Worm (Caenorhabditis elegans) whole organism, young adult: ENCODE data around the gene ZK546.4.
A peak's percentile ranks its signal among the peaks of the same experiment; 100 is the strongest.

ENCODE experiments used
- F33H1.4 ChIP-seq: fragments of 200-800 bp; sonication (Bioruptor generic); IDR thresholded peaks from 2 replicates; pipeline ENCODE4 v1.3.6; 2022; ENCODE audit warnings: missing genetic modification reagents, missing genetic modification characterization, missing compliant biosample characterization
- F37B4.10 ChIP-seq: fragments of 200-800 bp; sonication (Bioruptor generic); IDR thresholded peaks from 2 replicates; pipeline ENCODE4 v1.3.6; 2022; ENCODE audit warnings: missing genetic modification characterization, missing compliant biosample characterization
- F39B2.1 ChIP-seq: fragments of 200-800 bp; sonication (Bioruptor generic); IDR thresholded peaks from 2 replicates; pipeline ENCODE4 v1.3.6; 2022; ENCODE audit warnings: missing genetic modification reagents, missing genetic modification characterization, missing compliant biosample characterization
- F55B11.4 ChIP-seq: sonication (generic microtip); optimal IDR thresholded peaks from 2 replicates; lab custom pipeline; 2016; ENCODE audit warnings: missing compliant biosample characterization, missing genetic modification characterization, borderline replicate concordance; ENCODE audit not compliant: insufficient read depth
- F57A8.1 ChIP-seq: fragments of 200-800 bp; sonication (Bioruptor generic); optimal IDR thresholded peaks from 2 replicates; lab custom pipeline; 2018; ENCODE audit warnings: mild to moderate bottlenecking, missing genetic modification characterization, moderate library complexity, missing compliant biosample characterization
- F57C9.4 ChIP-seq: sonication (generic microtip); optimal IDR thresholded peaks from 2 replicates; lab custom pipeline; 2017; ENCODE audit warnings: mild to moderate bottlenecking, missing genetic modification characterization, missing compliant biosample characterization
- ama-1 ChIP-seq, 3 experiments: fragments of 150-350 bp in 1 of 3; sonication (generic microtip) in 2 of 3; optimal IDR thresholded peaks; 2 replicates each; lab custom pipeline; 2014 to 2018; ENCODE audit warnings: missing biosample characterization in 2 of 3, missing genetic modification characterization in 2 of 3, missing genetic modification reagents in 2 of 3
- athp-1 ChIP-seq: sonication (generic microtip); optimal IDR thresholded peaks from 2 replicates; lab custom pipeline; 2017; ENCODE audit warnings: mild to moderate bottlenecking, missing genetic modification characterization, missing compliant biosample characterization
- attf-5 ChIP-seq: fragments of 200-800 bp; sonication (Bioruptor generic); optimal IDR thresholded peaks from 2 replicates; lab custom pipeline; 2018; ENCODE audit warnings: mild to moderate bottlenecking, missing genetic modification characterization, missing compliant biosample characterization
- ceh-100 ChIP-seq: fragments of 200-800 bp; sonication (Bioruptor generic); IDR thresholded peaks from 2 replicates; pipeline ENCODE4 v1.3.6; 2022; ENCODE audit warnings: missing genetic modification reagents, missing genetic modification characterization, missing compliant biosample characterization
- ceh-40 ChIP-seq: fragments of 200-800 bp; sonication (Bioruptor generic); IDR thresholded peaks from 2 replicates; pipeline ENCODE4 v1.3.6; 2022; ENCODE audit warnings: missing genetic modification characterization, missing compliant biosample characterization
- ceh-91 ChIP-seq: fragments of 200-800 bp; sonication (Bioruptor generic); IDR thresholded peaks from 2 replicates; pipeline ENCODE4 v1.3.6; 2022; ENCODE audit warnings: missing genetic modification reagents, missing genetic modification characterization, missing compliant biosample characterization
- egl-44 ChIP-seq: fragments of 200-800 bp; sonication (Bioruptor generic); IDR thresholded peaks from 2 replicates; pipeline ENCODE4 v1.3.6; 2022; ENCODE audit warnings: missing genetic modification reagents, missing genetic modification characterization, missing compliant biosample characterization
- hlh-12 ChIP-seq: sonication (generic microtip); optimal IDR thresholded peaks from 2 replicates; lab custom pipeline; 2016; ENCODE audit warnings: missing genetic modification characterization, missing compliant biosample characterization
- hsf-1 ChIP-seq: fragments of 200-800 bp; sonication (Bioruptor generic); IDR thresholded peaks from 2 replicates; pipeline ENCODE4 v1.3.6; 2022; ENCODE audit warnings: missing genetic modification reagents, missing genetic modification characterization, missing compliant biosample characterization
- let-526 ChIP-seq: fragments of 200-800 bp; sonication (Bioruptor generic); IDR thresholded peaks from 2 replicates; pipeline ENCODE4 v1.3.6; 2022; ENCODE audit warnings: missing genetic modification reagents, missing genetic modification characterization, missing compliant biosample characterization
- lin-26 ChIP-seq: fragments of 200-800 bp; sonication (Bioruptor generic); IDR thresholded peaks from 2 replicates; pipeline ENCODE4 v1.3.6; 2022; ENCODE audit warnings: missing genetic modification reagents, missing genetic modification characterization, missing compliant biosample characterization
- lsl-1 ChIP-seq: fragments of 200-800 bp; sonication (Bioruptor generic); optimal IDR thresholded peaks from 2 replicates; lab custom pipeline; 2018; ENCODE audit warnings: mild to moderate bottlenecking, missing genetic modification characterization, moderate library complexity, missing compliant biosample characterization
- madf-6 ChIP-seq: fragments of 200-800 bp; sonication (Bioruptor generic); IDR thresholded peaks from 2 replicates; pipeline ENCODE4 v1.3.6; 2022; ENCODE audit warnings: missing genetic modification reagents, missing genetic modification characterization, missing compliant biosample characterization
- mel-28 ChIP-seq: sonication (generic microtip); optimal IDR thresholded peaks from 2 replicates; lab custom pipeline; 2016; ENCODE audit warnings: borderline replicate concordance, mild to moderate bottlenecking, missing genetic modification characterization, missing compliant biosample characterization
- nfya-1 ChIP-seq: sonication (generic microtip); optimal IDR thresholded peaks from 2 replicates; lab custom pipeline; 2017; ENCODE audit warnings: antibody characterized with exemption, missing compliant biosample characterization, missing genetic modification characterization, borderline replicate concordance; ENCODE audit not compliant: insufficient read depth
- nhr-179 ChIP-seq: sonication (generic microtip); optimal IDR thresholded peaks from 2 replicates; lab custom pipeline; 2016; ENCODE audit warnings: mild to moderate bottlenecking, missing genetic modification characterization, missing compliant biosample characterization
- nhr-80 ChIP-seq: sonication (generic microtip); optimal IDR thresholded peaks from 2 replicates; lab custom pipeline; 2016; ENCODE audit warnings: missing genetic modification characterization, missing compliant biosample characterization
- pha-4 ChIP-seq: fragments of 150-350 bp; sonication (generic microtip); optimal IDR thresholded peaks from 2 replicates; lab custom pipeline; 2014; ENCODE audit warnings: missing biosample characterization, missing genetic modification reagents, missing genetic modification characterization
- repo-1 ChIP-seq: sonication (generic microtip); optimal IDR thresholded peaks from 2 replicates; lab custom pipeline; 2017; ENCODE audit warnings: mild to moderate bottlenecking, missing genetic modification characterization, missing compliant biosample characterization
- rpc-1 ChIP-seq, 2 experiments: fragments of 150-350 bp in 1 of 2; sonication (generic microtip) in 1 of 2; optimal IDR thresholded peaks; 2 replicates each; lab custom pipeline; 2014 to 2018; ENCODE audit warnings: missing biosample characterization in 1 of 2, missing genetic modification characterization in 1 of 2, missing genetic modification reagents in 1 of 2, missing genotype in 1 of 2
- snpc-1.1 ChIP-seq: sonication (generic microtip); optimal IDR thresholded peaks from 2 replicates; lab custom pipeline; 2017; ENCODE audit warnings: missing genetic modification characterization, mild to moderate bottlenecking, missing compliant biosample characterization, antibody characterized with exemption, moderate library complexity, missing genotype, missing genetic modification reagents; ENCODE audit not compliant: insufficient read depth
- snpc-4 ChIP-seq, 5 experiments: fragments of 150-350 bp in 1 of 5; sonication (generic microtip) in 4 of 5; optimal IDR thresholded peaks; 2 replicates each; lab custom pipeline; 2014 to 2018; ENCODE audit warnings: missing genetic modification characterization in 5 of 5, missing biosample characterization in 3 of 5, antibody characterized with exemption in 2 of 5, mild to moderate bottlenecking in 2 of 5, missing compliant biosample characterization in 2 of 5, missing genotype in 2 of 5, moderate library complexity in 2 of 5, missing genetic modification reagents in 1 of 5
- somi-1 ChIP-seq: fragments of 200-800 bp; sonication (Bioruptor generic); optimal IDR thresholded peaks from 2 replicates; lab custom pipeline; 2018; ENCODE audit warnings: mild to moderate bottlenecking, missing genetic modification characterization, missing compliant biosample characterization
- tbp1 ChIP-seq: fragments of 200-800 bp; sonication (Bioruptor generic); optimal IDR thresholded peaks from 2 replicates; lab custom pipeline; 2018; ENCODE audit warnings: mild to moderate bottlenecking, missing genetic modification characterization, missing compliant biosample characterization
- tbx-9 ChIP-seq: sonication (generic microtip); optimal IDR thresholded peaks from 2 replicates; lab custom pipeline; 2016; ENCODE audit warnings: borderline replicate concordance, missing genetic modification characterization, inconsistent platforms, missing compliant biosample characterization
- unc-62 ChIP-seq: fragments of 150-350 bp; optimal IDR thresholded peaks from 2 replicates; lab custom pipeline; 2014; ENCODE audit warnings: missing biosample characterization, missing genetic modification reagents, missing genetic modification characterization
- zfh-2 ChIP-seq: fragments of 200-800 bp; sonication (Bioruptor generic); conservative IDR thresholded peaks from 2 replicates; pipeline ENCODE4 v1.3.6; 2022; ENCODE audit warnings: missing genetic modification reagents, missing genetic modification characterization, missing compliant biosample characterization
- ztf-18 ChIP-seq: sonication (generic microtip); optimal IDR thresholded peaks from 2 replicates; lab custom pipeline; 2016; ENCODE audit warnings: missing genotype, mild to moderate bottlenecking, missing genetic modification characterization, missing compliant biosample characterization
- ztf-25 ChIP-seq: fragments of 200-800 bp; sonication (Bioruptor generic); IDR thresholded peaks from 2 replicates; pipeline ENCODE4 v1.3.6; 2022; ENCODE audit warnings: missing genetic modification reagents, missing genetic modification characterization, missing compliant biosample characterization
- ztf-26 ChIP-seq: sonication (generic microtip); optimal IDR thresholded peaks from 2 replicates; lab custom pipeline; 2017; ENCODE audit warnings: missing genetic modification characterization, missing compliant biosample characterization
- ztf-28 ChIP-seq: fragments of 200-800 bp; sonication (Bioruptor generic); IDR thresholded peaks from 2 replicates; pipeline ENCODE4 v1.3.6; 2022; ENCODE audit warnings: missing genetic modification reagents, missing genetic modification characterization, missing compliant biosample characterization

Gene ZK546.4

ce11 chrII:4904277-4904676 lies 33.6 kb upstream of the ZK546.4 start (continued):
- peak; percentile 39; the same call in 1 of the 2 replicates for TF ChIP-seq ceh-91 (GFP tag; lab: Robert Waterston, UW)
- TF ChIP-seq F37B4.10 (GFP tag; lab: Robert Waterston, UW): no peak
- no peak for TF ChIP-seq athp-1 (tag; lab: Kevin White, UChicago)
- TF ChIP-seq ceh-100 (GFP tag; lab: Robert Waterston, UW): no peak
- peak; percentile 47 for TF ChIP-seq snpc-4 (GFP tag; optimal IDR thresholded peaks at IDR 0.05; lab: Kevin White, UChicago)
- TF ChIP-seq snpc-4 (tag; optimal IDR thresholded peaks at IDR 0.05; lab: Kevin White, UChicago): peak; percentile 59 to 84 (median 65)

- TF ChIP-seq ztf-25: no peak
- peak; percentile 7 for TF ChIP-seq pha-4
- no peak for TF ChIP-seq tbx-9 (tag; lab: Kevin White, UChicago)
- TF ChIP-seq lsl-1: no peak
- no peak for TF ChIP-seq repo-1
- TF ChIP-seq ceh-40 (GFP tag; lab: Robert Waterston, UW): no peak
- TF ChIP-seq unc-62 (GFP tag; lab: Kevin White, UChicago): peak; percentile 67
- no peak for TF ChIP-seq F55B11.4
- no peak for TF ChIP-seq mel-28 (tag; lab: Kevin White, UChicago)
- TF ChIP-seq ceh-100 (GFP tag; lab: Robert Waterston, UW): no peak
- TF ChIP-seq, all 124 proteins: peak for 2
Measured at ce11 chrII:4904778-4905177, 33.1 kb upstream of the ZK546.4 start, which contains the start of gene btbd-10. Gene btbd-10 (plus strand): TSS chrII:4905008.

- TF ChIP-seq nhr-179 (tag; lab: Kevin White, UChicago) (no peak), lsl-1 (peak; percentile 70), F33H1.4 (peak; percentile 50; the same call in 1 of the 2 replicates), egl-44 (no peak), nfya-1 (no peak), rpc-1 (optimal IDR thresholded peaks at IDR 0.05; lab: Kevin White, UChicago) (no peak), rpc-1 (tag; optimal IDR thresholded peaks at IDR 0.05; lab: Kevin White, UChicago) (no peak), F57A8.1 (GFP tag; lab: Kevin White, UChicago) (no peak), nhr-80 (tag; lab: Kevin White, UChicago) (no peak), tbp1 (GFP tag; lab: Kevin White, UChicago) (no peak), attf-5 (GFP tag; lab: Kevin White, UChicago) (no peak), zfh-2 (GFP tag; lab: Robert Waterston, UW) (no peak), ama-1 (optimal IDR thresholded peaks at IDR 0.05; lab: Kevin White, UChicago) (no peak), ama-1 (GFP tag; optimal IDR thresholded peaks at IDR 0.05; lab: Kevin White, UChicago) (no peak), F55B11.4 (no peak), lin-26 (no peak), pha-4 (no peak), somi-1 (GFP tag; lab: Kevin White, UChicago) (no peak), F57C9.4 (tag; lab: Kevin White, UChicago) (no peak), let-526 (no peak), madf-6 (GFP tag; lab: Robert Waterston, UW) (peak; percentile 56), hlh-12 (tag; lab: Kevin White, UChicago) (no peak), F39B2.1 (GFP tag; lab: Robert Waterston, UW) (no peak)
Measured at ce11 chrII:4905331-4905730, 32.5 kb upstream of the ZK546.4 start.

- TF ChIP-seq ztf-18 (tag; lab: Kevin White, UChicago): no peak
- no peak for TF ChIP-seq ztf-28 (GFP tag; lab: Robert Waterston, UW)
- TF ChIP-seq ztf-26: no peak
- TF ChIP-seq F55B11.4: no peak
- TF ChIP-seq snpc-1.1 (tag; lab: Kevin White, UChicago): no peak
- no peak for TF ChIP-seq hsf-1 (GFP tag; lab: Robert Waterston, UW)
Measured at ce11 chrII:4905883-4906282, 32.0 kb upstream of the ZK546.4 start.
